Fruit fly (Drosophila melanogaster): ENCODE measurements around the gene Spn88Eb.
A peak's percentile ranks its signal among the peaks of the same experiment; 100 is the strongest.

Spn88Eb gene

dm6 chr3R:15243046-15243356, 34.4 kb upstream of the Spn88Eb start:
- no peak for TF ChIP-seq Clk (GFP tag; optimal IDR thresholded peaks at IDR 0.05)
- TF ChIP-seq kay (GFP tag; ENCODE audit: borderline replicate concordance), result peak; percentile 51
- TF ChIP-seq Crg-1 (GFP tag; optimal IDR thresholded peaks at IDR 0.05), result no peak
- no peak for TF ChIP-seq Mnt (GFP tag; optimal IDR thresholded peaks at IDR 0.05)
- no peak for TF ChIP-seq cnc (optimal IDR thresholded peaks at IDR 0.05)
- TF ChIP-seq bab1 (GFP tag; optimal IDR thresholded peaks at IDR 0.05), result no peak
- no peak for TF ChIP-seq toe (GFP tag; optimal IDR thresholded peaks at IDR 0.05)
- TF ChIP-seq Hr96 (GFP tag; optimal IDR thresholded peaks at IDR 0.05), result no peak

- TF ChIP-seq pad (GFP tag; optimal IDR thresholded peaks at IDR 0.05) (peak; percentile 28), bab1 (GFP tag; optimal IDR thresholded peaks at IDR 0.05) (peak; percentile 69), CG11617 (GFP tag; optimal IDR thresholded peaks at IDR 0.05) (peak; percentile 42), CG7045 (GFP tag; optimal IDR thresholded peaks at IDR 0.05) (peak; percentile 41), Mnt (GFP tag; optimal IDR thresholded peaks at IDR 0.05) (peak; percentile 93), CG14711 (tag; optimal IDR thresholded peaks at IDR 0.05) (no peak), toe (GFP tag; optimal IDR thresholded peaks at IDR 0.05) (peak; percentile 83), Clk (GFP tag; optimal IDR thresholded peaks at IDR 0.05) (peak; percentile 62), CG5204 (GFP tag; optimal IDR thresholded peaks at IDR 0.05) (peak; percentile 82), cic (GFP tag; optimal IDR thresholded peaks at IDR 0.05) (peak; percentile 80), Crg-1 (GFP tag; optimal IDR thresholded peaks at IDR 0.05) (no peak), CG12768 (GFP tag; optimal IDR thresholded peaks at IDR 0.05) (no peak), CG1620 (GFP tag; optimal IDR thresholded peaks at IDR 0.05) (peak; percentile 53), ovo (GFP tag; optimal IDR thresholded peaks at IDR 0.05) (peak; percentile 35), CG7101 (tag; optimal IDR thresholded peaks at IDR 0.05) (peak; percentile 55), kay (GFP tag; ENCODE audit: borderline replicate concordance) (no peak), cnc (optimal IDR thresholded peaks at IDR 0.05) (no peak), CG33017 (tag; optimal IDR thresholded peaks at IDR 0.05) (peak; percentile 0), tj (GFP tag; optimal IDR thresholded peaks at IDR 0.05) (peak; percentile 52), Hr96 (GFP tag; optimal IDR thresholded peaks at IDR 0.05) (peak; percentile 51)
These were observed 33.9 kb upstream of the Spn88Eb start, which contains the start of the genes tefu and Hsc70-4 for dm6 chr3R:15242186-15243045. TSS of gene tefu (minus strand) at chr3R:15242236. TSS of gene Hsc70-4 (plus strand) at chr3R:15242687.

dm6 chr3R:15231635-15232138, 23.1 kb upstream of the Spn88Eb start:
- TF ChIP-seq toe (GFP tag; optimal IDR thresholded peaks at IDR 0.05), result no peak
- no peak for TF ChIP-seq ovo (GFP tag; optimal IDR thresholded peaks at IDR 0.05)
- TF ChIP-seq kay (GFP tag; ENCODE audit: borderline replicate concordance), result no peak

dm6 chr3R:15230285-15230684, 21.7 kb upstream of the Spn88Eb start, which contains the start of gene CG34316:
TSS of gene CG34316 (plus strand) at chr3R:15230585.
- TF ChIP-seq Hr96 (GFP tag; optimal IDR thresholded peaks at IDR 0.05) (no peak), kay (GFP tag; ENCODE audit: borderline replicate concordance) (no peak), CG12768 (GFP tag; optimal IDR thresholded peaks at IDR 0.05) (no peak), cnc (optimal IDR thresholded peaks at IDR 0.05) (no peak), toe (GFP tag; optimal IDR thresholded peaks at IDR 0.05) (no peak), CG14711 (tag; optimal IDR thresholded peaks at IDR 0.05) (no peak), ovo (GFP tag; optimal IDR thresholded peaks at IDR 0.05) (no peak), bab1 (GFP tag; optimal IDR thresholded peaks at IDR 0.05) (no peak), tj (GFP tag; optimal IDR thresholded peaks at IDR 0.05) (no peak), CG5204 (GFP tag; optimal IDR thresholded peaks at IDR 0.05) (no peak), cic (GFP tag; optimal IDR thresholded peaks at IDR 0.05) (no peak)

- TF ChIP-seq cic (GFP tag; optimal IDR thresholded peaks at IDR 0.05) (peak; percentile 89), tj (GFP tag; optimal IDR thresholded peaks at IDR 0.05) (peak; percentile 94), CG14711 (tag; optimal IDR thresholded peaks at IDR 0.05) (peak; percentile 99), Mnt (GFP tag; optimal IDR thresholded peaks at IDR 0.05) (peak; percentile 99), CG1620 (GFP tag; optimal IDR thresholded peaks at IDR 0.05) (peak; percentile 99), ovo (GFP tag; optimal IDR thresholded peaks at IDR 0.05) (peak; percentile 98), toe (GFP tag; optimal IDR thresholded peaks at IDR 0.05) (peak; percentile 100), CG7045 (GFP tag; optimal IDR thresholded peaks at IDR 0.05) (peak; percentile 100), CG11617 (GFP tag; optimal IDR thresholded peaks at IDR 0.05) (peak; percentile 99), CG33017 (tag; optimal IDR thresholded peaks at IDR 0.05) (peak; percentile 100), CG12768 (GFP tag; optimal IDR thresholded peaks at IDR 0.05) (peak; percentile 100), Crg-1 (GFP tag; optimal IDR thresholded peaks at IDR 0.05) (peak; percentile 99), Clk (GFP tag; optimal IDR thresholded peaks at IDR 0.05) (peak; percentile 99), bab1 (GFP tag; optimal IDR thresholded peaks at IDR 0.05) (peak; percentile 100), pad (GFP tag; optimal IDR thresholded peaks at IDR 0.05) (peak; percentile 96), Hr96 (GFP tag; optimal IDR thresholded peaks at IDR 0.05) (no peak), CG7101 (tag; optimal IDR thresholded peaks at IDR 0.05) (peak; percentile 100), CG5204 (GFP tag; optimal IDR thresholded peaks at IDR 0.05) (peak; percentile 100), cnc (optimal IDR thresholded peaks at IDR 0.05) (no peak), kay (GFP tag; ENCODE audit: borderline replicate concordance) (no peak)
These were observed 20.8 kb upstream of the Spn88Eb start, which contains the start of the genes Art3 and mRpS10 for dm6 chr3R:15229329-15229876. TSS of gene Art3 (minus strand) at chr3R:15229408. TSS of gene mRpS10 (plus strand) at chr3R:15229665.

- TF ChIP-seq CG12768 (GFP tag; optimal IDR thresholded peaks at IDR 0.05) (no peak), Crg-1 (GFP tag; optimal IDR thresholded peaks at IDR 0.05) (no peak), CG1620 (GFP tag; optimal IDR thresholded peaks at IDR 0.05) (no peak), cic (GFP tag; optimal IDR thresholded peaks at IDR 0.05) (peak; percentile 35), toe (GFP tag; optimal IDR thresholded peaks at IDR 0.05) (no peak), CG5204 (GFP tag; optimal IDR thresholded peaks at IDR 0.05) (no peak), tj (GFP tag; optimal IDR thresholded peaks at IDR 0.05) (no peak), CG11617 (GFP tag; optimal IDR thresholded peaks at IDR 0.05) (peak; percentile 6), cnc (optimal IDR thresholded peaks at IDR 0.05) (no peak), pad (GFP tag; optimal IDR thresholded peaks at IDR 0.05) (no peak), CG33017 (tag; optimal IDR thresholded peaks at IDR 0.05) (no peak), Mnt (GFP tag; optimal IDR thresholded peaks at IDR 0.05) (peak; percentile 75), ovo (GFP tag; optimal IDR thresholded peaks at IDR 0.05) (no peak), CG7045 (GFP tag; optimal IDR thresholded peaks at IDR 0.05) (no peak), bab1 (GFP tag; optimal IDR thresholded peaks at IDR 0.05) (peak; percentile 83), kay (GFP tag; ENCODE audit: borderline replicate concordance) (no peak), CG14711 (tag; optimal IDR thresholded peaks at IDR 0.05) (peak; percentile 29), CG7101 (tag; optimal IDR thresholded peaks at IDR 0.05) (no peak), Hr96 (GFP tag; optimal IDR thresholded peaks at IDR 0.05) (no peak), Clk (GFP tag; optimal IDR thresholded peaks at IDR 0.05) (no peak)
These were observed 16.7 kb upstream of the Spn88Eb start, which contains the start of the genes CG31344 and Caf1-55 for dm6 chr3R:15225279-15225730. TSS of gene CG31344 (minus strand) at chr3R:15225329. TSS of gene Caf1-55 (plus strand) at chr3R:15225576.
